Fruit fly (Drosophila melanogaster) whole organism, prepupa: ENCODE results near the gene IntS4.

Source experiments
- CG4318 ChIP-seq: fragments of 200-800 bp; sonication (Bioruptor generic); optimal IDR thresholded peaks from 3 replicates; lab custom pipeline; 2017; ENCODE audit warnings: missing biosample characterization, mild to moderate bottlenecking, missing genetic modification characterization
- Hr38 ChIP-seq: sonication (Bioruptor generic); optimal IDR thresholded peaks from 2 replicates; lab custom pipeline; 2016; ENCODE audit warnings: missing biosample characterization, missing genetic modification characterization
- fkh ChIP-seq: fragments of 200-800 bp; sonication (Bioruptor generic); optimal IDR thresholded peaks from 3 replicates; lab custom pipeline; 2017; ENCODE audit warnings: missing biosample characterization, mild to moderate bottlenecking, missing genetic modification characterization, moderate library complexity

DNA sequence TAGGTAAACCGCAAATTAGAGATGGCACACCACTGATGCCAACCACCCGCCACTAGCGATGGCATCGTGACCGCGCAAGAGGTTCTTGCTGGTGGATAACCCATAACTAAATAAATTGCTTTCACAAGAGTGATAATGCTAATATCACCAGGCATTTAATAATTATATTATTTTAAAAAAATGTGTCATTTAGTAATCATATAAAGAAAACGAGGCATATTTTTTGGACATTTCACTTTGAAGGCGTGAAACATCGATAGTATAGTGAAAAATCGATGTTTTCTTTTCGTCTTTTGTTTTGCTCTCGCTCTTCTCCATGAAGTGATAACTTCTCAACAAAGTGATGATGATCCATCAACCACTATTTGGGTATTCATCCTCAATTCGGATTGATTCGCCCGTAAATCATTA, at the start of gene IntS4:
- no peak for TF ChIP-seq fkh (GFP tag; lab: Kevin White, UChicago)
- no peak for TF ChIP-seq CG4318
- no peak for TF ChIP-seq Hr38 (GFP tag; lab: Kevin White, UChicago)
